Worm (Caenorhabditis elegans) whole organism, late embryonic: ENCODE data around the gene eif-2A.

Experiments
- C08G9.2 ChIP-seq: sonication (generic microtip); optimal IDR thresholded peaks from 2 replicates; lab custom pipeline; 2016; ENCODE audit warnings: mild to moderate bottlenecking, missing genetic modification characterization, moderate library complexity, missing compliant biosample characterization
- K09A11.1 ChIP-seq: sonication (generic microtip); optimal IDR thresholded peaks from 2 replicates; lab custom pipeline; 2017; ENCODE audit warnings: antibody characterized with exemption, mild to moderate bottlenecking, missing genetic modification characterization, missing compliant biosample characterization; ENCODE audit not compliant: insufficient read depth
- ama-1 ChIP-seq: fragments of 150-350 bp; optimal IDR thresholded peaks from 2 replicates; lab custom pipeline; 2014
- ceh-30 ChIP-seq: fragments of 150-350 bp; optimal IDR thresholded peaks from 2 replicates; lab custom pipeline; 2014; ENCODE audit warnings: missing biosample characterization, missing genetic modification characterization
- ceh-31 ChIP-seq: sonication (generic microtip); optimal IDR thresholded peaks from 2 replicates; lab custom pipeline; 2016; ENCODE audit warnings: missing genetic modification characterization, missing compliant biosample characterization
- fkh-6 ChIP-seq: sonication (generic microtip); optimal IDR thresholded peaks from 2 replicates; lab custom pipeline; 2016; ENCODE audit warnings: missing genetic modification characterization, missing compliant biosample characterization
- lim-6 ChIP-seq: sonication (generic microtip); optimal IDR thresholded peaks from 2 replicates; lab custom pipeline; 2016; ENCODE audit warnings: missing genetic modification characterization, missing compliant biosample characterization
- pha-2 ChIP-seq: sonication (generic microtip); optimal IDR thresholded peaks from 2 replicates; lab custom pipeline; 2017; ENCODE audit warnings: mild to moderate bottlenecking, missing genetic modification characterization, missing compliant biosample characterization
- pqm-1 ChIP-seq: sonication (generic microtip); optimal IDR thresholded peaks from 2 replicates; lab custom pipeline; 2016; ENCODE audit warnings: missing genetic modification characterization, missing compliant biosample characterization
- rnt-1 ChIP-seq: sonication (generic microtip); optimal IDR thresholded peaks from 2 replicates; lab custom pipeline; 2016; ENCODE audit warnings: missing genetic modification characterization, missing compliant biosample characterization
- unc-86 ChIP-seq: sonication (generic microtip); optimal IDR thresholded peaks from 2 replicates; lab custom pipeline; 2016; ENCODE audit warnings: missing genetic modification characterization, missing compliant biosample characterization

DNA sequence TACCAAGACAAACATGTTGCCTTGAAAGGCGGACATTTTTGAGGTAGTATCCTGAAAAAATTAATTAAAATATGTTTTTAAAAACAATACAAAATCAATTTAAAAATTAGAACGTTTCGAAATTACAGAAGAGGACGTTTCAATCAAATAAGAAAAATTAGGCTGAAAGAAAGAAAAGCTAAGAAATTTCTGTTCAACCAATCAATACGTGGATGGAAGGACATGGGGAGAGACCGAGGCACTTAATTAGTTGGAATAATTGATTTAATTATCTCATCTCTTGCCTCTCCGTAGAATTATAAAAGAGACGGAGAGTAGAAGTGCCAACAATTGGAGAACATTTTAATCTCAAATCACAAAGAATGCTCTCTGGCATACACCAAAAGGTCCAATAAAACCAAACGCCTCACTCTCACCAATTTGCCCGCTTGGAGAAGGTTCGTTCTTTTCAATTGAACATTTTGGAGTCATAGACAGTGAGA is 47.0 kb upstream of the eif-2A start, which contains the start of gene ceh-58:
- TF ChIP-seq fkh-6 (tag; lab: Kevin White, UChicago) (no peak), pha-2 (tag; lab: Kevin White, UChicago) (no peak), ceh-31 (tag; lab: Kevin White, UChicago) (peak; percentile 48), lim-6 (no peak), ama-1 (lab: Kevin White, UChicago) (no peak), pqm-1 (tag; lab: Kevin White, UChicago) (no peak), unc-86 (tag; lab: Kevin White, UChicago) (no peak), C08G9.2 (tag; lab: Kevin White, UChicago) (no peak), ceh-30 (tag; lab: Kevin White, UChicago) (no peak), K09A11.1 (no peak), rnt-1 (tag; lab: Kevin White, UChicago) (no peak)
